Fruit fly (Drosophila melanogaster) whole organism, embryonic: ENCODE measurements around the gene CG14194.
A peak's percentile ranks its signal among the peaks of the same experiment; 100 is the strongest.

Experiments used
- CG10462 ChIP-seq: fragments of 200-800 bp; sonication (Bioruptor generic); optimal IDR thresholded peaks from 2 replicates; lab custom pipeline; 2016; ENCODE audit warnings: missing biosample characterization, missing genetic modification characterization
- CG12391 ChIP-seq: fragments of 200-800 bp; sonication (Bioruptor generic); optimal IDR thresholded peaks from 3 replicates; lab custom pipeline; 2018; ENCODE audit warnings: missing biosample characterization, mild to moderate bottlenecking, missing genetic modification characterization, moderate library complexity
- CG17568 ChIP-seq: fragments of 200-800 bp; sonication (Bioruptor generic); optimal IDR thresholded peaks from 2 replicates; lab custom pipeline; 2018; ENCODE audit warnings: missing biosample characterization, mild to moderate bottlenecking, missing genetic modification characterization, moderate library complexity
- CG18262 ChIP-seq: fragments of 200-800 bp; optimal IDR thresholded peaks from 3 replicates; lab custom pipeline; 2019; ENCODE audit warnings: missing biosample characterization, mild to moderate bottlenecking, missing genetic modification characterization, moderate library complexity
- CG30431 ChIP-seq: fragments of 200-800 bp; sonication (Bioruptor generic); optimal IDR thresholded peaks from 2 replicates; lab custom pipeline; 2017; ENCODE audit warnings: missing biosample characterization, missing genetic modification characterization
- CG32767 ChIP-seq: fragments of 200-800 bp; sonication (Bioruptor generic); IDR thresholded peaks from 2 replicates; pipeline ENCODE4 v1.3.6; 2022; ENCODE audit warnings: missing biosample characterization, missing genetic modification characterization
- CG3407 ChIP-seq: fragments of 200-800 bp; sonication (Bioruptor generic); optimal IDR thresholded peaks from 2 replicates; lab custom pipeline; 2018; ENCODE audit warnings: missing biosample characterization, mild to moderate bottlenecking, missing genetic modification characterization
- CG3726 ChIP-seq: fragments of 200-800 bp; sonication (Bioruptor generic); IDR thresholded peaks from 3 replicates; pipeline ENCODE4, ENCODE4 v1.3.6; 2022; ENCODE audit warnings: missing biosample characterization, missing genetic modification characterization
- CG3838 ChIP-seq: fragments of 200-800 bp; sonication (Bioruptor generic); optimal IDR thresholded peaks from 3 replicates; lab custom pipeline; 2016; ENCODE audit warnings: missing biosample characterization, missing genetic modification characterization
- CG4360 ChIP-seq: fragments of 200-800 bp; sonication (Bioruptor generic); IDR thresholded peaks from 2 replicates; pipeline ENCODE4 v1.3.6; 2022; ENCODE audit warnings: missing biosample characterization, missing genetic modification characterization
- CG4424 ChIP-seq: fragments of 200-800 bp; sonication (Bioruptor generic); optimal IDR thresholded peaks from 3 replicates; lab custom pipeline; 2016; ENCODE audit warnings: missing biosample characterization, missing genetic modification characterization
- CkIIα-i1 ChIP-seq: fragments of 200-800 bp; sonication (Bioruptor generic); IDR thresholded peaks from 2 replicates; pipeline ENCODE4 v1.3.6; 2022; ENCODE audit warnings: missing biosample characterization, missing genetic modification characterization
- Elba2 ChIP-seq: fragments of 200-800 bp; sonication (Bioruptor generic); optimal IDR thresholded peaks from 3 replicates; lab custom pipeline; 2016; ENCODE audit warnings: missing biosample characterization, missing genetic modification characterization
- Gsc ChIP-seq: fragments of 200-800 bp; sonication (Bioruptor generic); IDR thresholded peaks from 2 replicates; pipeline ENCODE4 v1.3.6; 2022; ENCODE audit warnings: missing biosample characterization, missing genetic modification characterization
- Hsf ChIP-seq: fragments of 200-800 bp; sonication (Bioruptor generic); optimal IDR thresholded peaks from 3 replicates; lab custom pipeline; 2016; ENCODE audit warnings: missing biosample characterization, missing genetic modification characterization
- MESR4 ChIP-seq: fragments of 200-800 bp; sonication (Bioruptor generic); optimal IDR thresholded peaks from 2 replicates; lab custom pipeline; 2018; ENCODE audit warnings: missing biosample characterization, mild to moderate bottlenecking, missing genetic modification characterization, moderate library complexity
- Med ChIP-seq: fragments of 200-800 bp; sonication (Bioruptor generic); peaks from one replicate; lab custom pipeline; 2016; ENCODE audit warnings: missing biosample characterization, missing genetic modification characterization, mild to moderate bottlenecking, inconsistent platforms, moderate library complexity
- NFAT ChIP-seq: fragments of 200-800 bp; sonication (Bioruptor generic); IDR thresholded peaks from 2 replicates; pipeline ENCODE4 v1.3.6; 2022; ENCODE audit warnings: missing biosample characterization, missing genetic modification characterization
- Oli ChIP-seq: fragments of 200-800 bp; sonication (Bioruptor generic); optimal IDR thresholded peaks from 2 replicates; lab custom pipeline; 2018; ENCODE audit warnings: missing biosample characterization, mild to moderate bottlenecking, missing genetic modification characterization, moderate library complexity
- Side ChIP-seq: fragments of 200-800 bp; sonication (Bioruptor generic); optimal IDR thresholded peaks from 2 replicates; lab custom pipeline; 2016; ENCODE audit warnings: missing biosample characterization, missing genetic modification characterization
- Stat92E ChIP-seq, 3 experiments: fragments of >200 bp in 2 of 3; fragments of 200-800 bp in 1 of 3; sonication (Bioruptor generic) in 1 of 3; optimal IDR thresholded peaks; 2 replicates each; lab custom pipeline; 2017 to 2019; ENCODE audit warnings: missing biosample characterization in 3 of 3, missing genetic modification characterization in 3 of 3, mild to moderate bottlenecking in 1 of 3, moderate library complexity in 1 of 3
- Usf ChIP-seq: fragments of 200-800 bp; sonication (Bioruptor generic); optimal IDR thresholded peaks from 2 replicates; lab custom pipeline; 2017; ENCODE audit warnings: missing genotype, missing biosample characterization, missing genetic modification characterization
- Xbp1 ChIP-seq: fragments of 200-800 bp; sonication (Bioruptor generic); optimal IDR thresholded peaks from 3 replicates; lab custom pipeline; 2016; ENCODE audit warnings: missing biosample characterization, mild to moderate bottlenecking, missing genetic modification characterization
- btn ChIP-seq: fragments of 200-800 bp; sonication (Bioruptor generic); optimal IDR thresholded peaks from 2 replicates; lab custom pipeline; 2016; ENCODE audit warnings: missing biosample characterization, missing genetic modification characterization
- crol ChIP-seq: fragments of 200-800 bp; sonication (Bioruptor generic); IDR thresholded peaks from 2 replicates; pipeline ENCODE4 v1.3.6; 2022; ENCODE audit warnings: missing biosample characterization, missing genetic modification characterization
- cwo ChIP-seq: fragments of 200-800 bp; sonication (Bioruptor generic); optimal IDR thresholded peaks from 3 replicates; lab custom pipeline; 2017; ENCODE audit warnings: missing biosample characterization, missing genetic modification characterization, mild to moderate bottlenecking, moderate library complexity, missing genetic modification reagents
- danr ChIP-seq: fragments of 200-800 bp; sonication (Bioruptor generic); IDR thresholded peaks from 2 replicates; pipeline ENCODE4 v1.3.6; 2022; ENCODE audit warnings: missing biosample characterization, missing genetic modification characterization
- disco-r ChIP-seq: fragments of 200-800 bp; sonication (Bioruptor generic); optimal IDR thresholded peaks from 2 replicates; lab custom pipeline; 2016; ENCODE audit warnings: missing biosample characterization, missing genetic modification characterization
- dmrt11E ChIP-seq: fragments of 200-800 bp; sonication (Bioruptor generic); optimal IDR thresholded peaks from 3 replicates; lab custom pipeline; 2018; ENCODE audit warnings: missing biosample characterization, mild to moderate bottlenecking, missing genetic modification characterization, moderate library complexity
- ewg ChIP-seq: fragments of 200-800 bp; sonication (Bioruptor generic); optimal IDR thresholded peaks from 3 replicates; lab custom pipeline; 2017; ENCODE audit warnings: mild to moderate bottlenecking, missing biosample characterization, missing genetic modification reagents, missing genetic modification characterization
- fu2 ChIP-seq: fragments of 200-800 bp; sonication (Bioruptor generic); optimal IDR thresholded peaks from 2 replicates; lab custom pipeline; 2016; ENCODE audit warnings: missing biosample characterization, missing genetic modification characterization
- gcm ChIP-seq: fragments of 200-800 bp; sonication (Bioruptor generic); optimal IDR thresholded peaks from 2 replicates; lab custom pipeline; 2019; ENCODE audit warnings: missing biosample characterization, mild to moderate bottlenecking, missing genetic modification characterization, moderate library complexity
- gem ChIP-seq: fragments of 200-800 bp; sonication (Bioruptor generic); optimal IDR thresholded peaks from 2 replicates; lab custom pipeline; 2019; ENCODE audit warnings: missing biosample characterization, mild to moderate bottlenecking, missing genetic modification characterization, moderate library complexity
- hb ChIP-seq: fragments of 200-800 bp; sonication (Bioruptor generic); IDR thresholded peaks from 3 replicates; pipeline ENCODE4 v1.3.6; 2022; ENCODE audit warnings: missing biosample characterization, missing genetic modification characterization; ENCODE audit not compliant: partially characterized antibody
- inv ChIP-seq: fragments of 200-800 bp; sonication (Bioruptor generic); IDR thresholded peaks from 2 replicates; pipeline ENCODE4 v1.3.6; 2022; ENCODE audit warnings: missing biosample characterization, missing genetic modification characterization; ENCODE audit not compliant: partially characterized antibody
- knrl ChIP-seq: fragments of 200-800 bp; sonication (Bioruptor generic); IDR thresholded peaks from 3 replicates; pipeline ENCODE4 v1.3.6; 2022; ENCODE audit warnings: missing biosample characterization, missing genetic modification characterization; ENCODE audit not compliant: partially characterized antibody
- lmd ChIP-seq: fragments of 200-800 bp; sonication (Bioruptor generic); IDR thresholded peaks from 2 replicates; pipeline ENCODE4 v1.3.6; 2022; ENCODE audit warnings: missing biosample characterization, missing genetic modification characterization
- lov ChIP-seq, 2 experiments: fragments of 200-800 bp in 1 of 2; fragments of >200 bp in 1 of 2; sonication (Bioruptor generic) in 1 of 2; IDR thresholded peaks in 1 of 2; optimal IDR thresholded peaks in 1 of 2; 2 replicates in 1 of 2; 3 replicates in 1 of 2; pipeline versions ENCODE4 v1.3.6 to Lab custom; 2017 to 2022; ENCODE audit warnings: missing biosample characterization in 1 of 2, missing genetic modification characterization in 1 of 2
- mirr ChIP-seq: fragments of 200-800 bp; sonication (Bioruptor generic); optimal IDR thresholded peaks from 3 replicates; lab custom pipeline; 2018; ENCODE audit warnings: missing biosample characterization, mild to moderate bottlenecking, missing genetic modification characterization
- odd ChIP-seq: fragments of 200-800 bp; sonication (Bioruptor generic); optimal IDR thresholded peaks from 2 replicates; lab custom pipeline; 2017; ENCODE audit warnings: missing biosample characterization, mild to moderate bottlenecking, missing genetic modification characterization
- pan ChIP-seq, 4 experiments: fragments of >200 bp in 3 of 4; fragments of 200-800 bp in 1 of 4; sonication (Bioruptor generic) in 1 of 4; optimal IDR thresholded peaks in 3 of 4; IDR thresholded peaks in 1 of 4; 2 replicates each; pipeline versions ENCODE4 v1.3.6 to Lab custom; 2017 to 2022; ENCODE audit warnings: missing biosample characterization in 2 of 4, missing genetic modification characterization in 2 of 4, mixed read lengths in 1 of 4
- pzg ChIP-seq: fragments of 200-800 bp; sonication (Bioruptor generic); optimal IDR thresholded peaks from 3 replicates; lab custom pipeline; 2018; ENCODE audit warnings: missing biosample characterization, mild to moderate bottlenecking, missing genetic modification characterization, moderate library complexity
- ro ChIP-seq: fragments of 200-800 bp; sonication (Bioruptor generic); IDR thresholded peaks from 2 replicates; pipeline ENCODE4 v1.3.6; 2022; ENCODE audit warnings: missing biosample characterization, missing genetic modification characterization
- sc ChIP-seq, 3 experiments: fragments of >200 bp in 2 of 3; fragments of 200-800 bp in 1 of 3; sonication (Bioruptor generic) in 1 of 3; optimal IDR thresholded peaks; 2 replicates in 2 of 3; 3 replicates in 1 of 3; lab custom pipeline; 2017; ENCODE audit warnings: mild to moderate bottlenecking in 1 of 3, missing biosample characterization in 1 of 3, missing genetic modification characterization in 1 of 3, missing genetic modification reagents in 1 of 3
- seq ChIP-seq: fragments of 200-800 bp; sonication (Bioruptor generic); IDR thresholded peaks from 2 replicates; pipeline ENCODE4 v1.3.6; 2022; ENCODE audit warnings: missing biosample characterization, missing genetic modification characterization
- stc ChIP-seq: fragments of 200-800 bp; sonication (Bioruptor generic); IDR thresholded peaks from 2 replicates; pipeline ENCODE4 v1.3.6; 2022; ENCODE audit warnings: missing biosample characterization, missing genetic modification characterization
- tup ChIP-seq: fragments of 200-800 bp; sonication (Bioruptor generic); optimal IDR thresholded peaks from 2 replicates; lab custom pipeline; 2016; ENCODE audit warnings: missing biosample characterization, mild to moderate bottlenecking, missing genetic modification characterization, moderate library complexity
- zen2 ChIP-seq: fragments of 200-800 bp; sonication (Bioruptor generic); IDR thresholded peaks from 3 replicates; pipeline ENCODE4 v1.3.6; 2022; ENCODE audit warnings: missing biosample characterization, missing genetic modification characterization; ENCODE audit not compliant: partially characterized antibody

The CG14194 gene

DNA sequence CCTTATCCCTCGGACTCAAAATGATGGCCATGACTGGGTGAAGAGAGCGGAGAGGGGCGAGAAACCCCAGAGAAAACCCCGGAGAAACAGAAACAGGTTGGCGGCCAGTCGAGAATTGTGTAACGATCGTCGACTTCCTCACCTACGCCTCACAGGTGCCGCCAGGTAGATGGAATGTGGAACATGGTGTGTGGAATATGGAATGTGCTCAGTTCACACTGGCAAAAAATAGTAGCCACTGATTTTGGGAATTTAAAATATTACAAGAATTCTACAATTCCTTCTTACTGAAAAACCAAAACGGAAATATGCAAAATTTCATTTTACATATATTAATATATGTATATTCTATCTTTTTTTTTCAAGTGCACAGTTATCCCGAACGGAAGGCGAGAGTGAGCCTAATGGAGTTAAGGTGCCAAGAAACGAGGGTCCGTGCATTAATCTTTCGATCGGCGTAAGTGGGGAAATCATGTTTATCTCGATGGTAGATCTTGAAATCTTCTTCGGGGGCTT lies 37.4 kb upstream of the CG14194 start (continued):
- TF ChIP-seq CG3726 (peak; percentile 77; the same call in 2 of the 3 replicates), Usf (GFP tag; lab: Kevin White, UChicago) (peak; percentile 71), Stat92E (GFP tag; optimal IDR thresholded peaks at IDR 0.05; lab: Kevin White, UChicago) (peak in 1 of 3 experiments; percentile 85), fu2 (GFP tag; lab: Kevin White, UChicago) (no peak), MESR4 (GFP tag; lab: Kevin White, UChicago) (peak; percentile 8), pzg (GFP tag; lab: Kevin White, UChicago) (no peak), NFAT (GFP tag; lab: Robert Waterston, UW) (peak; percentile 68), lmd (GFP tag; lab: Robert Waterston, UW) (peak; percentile 83), odd (GFP tag; lab: Kevin White, UChicago) (peak; percentile 82), crol (peak; percentile 81), Med (GFP tag; lab: Kevin White, UChicago) (peak; percentile 82), CG30431 (GFP tag; lab: Kevin White, UChicago) (peak; percentile 81), CG32767 (peak; percentile 52; the same call in 1 of the 2 replicates), gcm (GFP tag; lab: Kevin White, UChicago) (peak; percentile 85), CG18262 (tag; lab: Kevin White, UChicago) (peak; percentile 93), ewg (GFP tag; lab: Kevin White, UChicago) (peak; percentile 46), Hsf (GFP tag; lab: Kevin White, UChicago) (peak; percentile 54), CG10462 (peak; percentile 74), CG3838 (GFP tag; lab: Kevin White, UChicago) (no peak), ro (GFP tag; lab: Robert Waterston, UW) (peak; percentile 57), Elba2 (peak; percentile 67), dmrt11E (tag; lab: Kevin White, UChicago) (peak; percentile 98), stc (GFP tag; lab: Robert Waterston, UW) (peak; percentile 58; the same call in 1 of the 2 replicates), Oli (peak; percentile 82), Xbp1 (GFP tag; lab: Kevin White, UChicago) (peak; percentile 78), sc (optimal IDR thresholded peaks at IDR 0.05; lab: Kevin White, UChicago) (no peak), sc (GFP tag; optimal IDR thresholded peaks at IDR 0.05; lab: Kevin White, UChicago) (peak; percentile 73), CG12391 (tag; lab: Kevin White, UChicago) (peak; percentile 89), lov (optimal IDR thresholded peaks at IDR 0.05; lab: Kevin White, UChicago) (no peak), lov (GFP tag; IDR thresholded peaks at IDR 0.05; lab: Robert Waterston, UW) (peak; percentile 90), tup (peak; percentile 65), CG4360 (GFP tag; lab: Robert Waterston, UW) (peak; percentile 59; the same call in 1 of the 2 replicates), CG17568 (GFP tag; lab: Kevin White, UChicago) (peak; percentile 67), zen2 (GFP tag; lab: Robert Waterston, UW) (no peak), danr (peak; percentile 64), Gsc (GFP tag; lab: Robert Waterston, UW) (peak; percentile 51), inv (GFP tag; lab: Robert Waterston, UW) (no peak), knrl (GFP tag; lab: Robert Waterston, UW) (no peak), pan (optimal IDR thresholded peaks at IDR 0.05; lab: Kevin White, UChicago) (no peak), pan (GFP tag; optimal IDR thresholded peaks at IDR 0.05 in 1 of 2, IDR thresholded peaks at IDR 0.05 in 1 of 2) (peak in 1 of 2 experiments; percentile 76), hb (GFP tag; lab: Robert Waterston, UW) (no peak), CG4424 (peak; percentile 86), Side (GFP tag; lab: Kevin White, UChicago) (peak; percentile 26), disco-r (GFP tag; lab: Kevin White, UChicago) (no peak), CkIIα-i1 (GFP tag; lab: Robert Waterston, UW) (no peak), mirr (GFP tag; lab: Kevin White, UChicago) (no peak), gem (tag; lab: Kevin White, UChicago) (peak; percentile 93), seq (GFP tag; lab: Robert Waterston, UW) (no peak), CG3407 (GFP tag; lab: Kevin White, UChicago) (peak; percentile 76), cwo (GFP tag; lab: Kevin White, UChicago) (peak; percentile 45), btn (GFP tag; lab: Kevin White, UChicago) (peak; percentile 9)
